Fruit fly (Drosophila melanogaster) whole organism, adult: ENCODE results near the gene CG17292.

Source experiments
- CG11617 ChIP-seq: fragments of 200-800 bp; sonication (Bioruptor generic); optimal IDR thresholded peaks from 2 replicates; lab custom pipeline; 2017; ENCODE audit warnings: mild to moderate bottlenecking, missing biosample characterization, missing genetic modification reagents, missing genetic modification characterization
- CG12768 ChIP-seq: fragments of 200-800 bp; sonication (Bioruptor generic); optimal IDR thresholded peaks from 2 replicates; lab custom pipeline; 2017; ENCODE audit warnings: missing biosample characterization, missing genetic modification characterization, mild to moderate bottlenecking, moderate library complexity, missing genetic modification reagents
- CG14711 ChIP-seq: fragments of 200-800 bp; sonication (Bioruptor generic); optimal IDR thresholded peaks from 2 replicates; lab custom pipeline; 2018; ENCODE audit warnings: missing biosample characterization, mild to moderate bottlenecking, missing genetic modification characterization, moderate library complexity
- CG1620 ChIP-seq: fragments of 200-800 bp; sonication (Bioruptor generic); optimal IDR thresholded peaks from 2 replicates; lab custom pipeline; 2016; ENCODE audit warnings: missing biosample characterization, missing genetic modification characterization
- CG33017 ChIP-seq: fragments of 200-800 bp; sonication (Bioruptor generic); optimal IDR thresholded peaks from 2 replicates; lab custom pipeline; 2018; ENCODE audit warnings: missing biosample characterization, mild to moderate bottlenecking, missing genetic modification characterization, moderate library complexity
- CG5204 ChIP-seq: fragments of 200-800 bp; sonication (Bioruptor generic); optimal IDR thresholded peaks from 2 replicates; lab custom pipeline; 2016; ENCODE audit warnings: missing biosample characterization, missing genetic modification characterization
- CG7045 ChIP-seq: fragments of 200-800 bp; sonication (Bioruptor generic); optimal IDR thresholded peaks from 2 replicates; lab custom pipeline; 2017; ENCODE audit warnings: missing biosample characterization, mild to moderate bottlenecking, missing genetic modification characterization
- CG7101 ChIP-seq: fragments of 200-800 bp; sonication (Bioruptor generic); optimal IDR thresholded peaks from 2 replicates; lab custom pipeline; 2018; ENCODE audit warnings: missing biosample characterization, mild to moderate bottlenecking, missing genetic modification characterization, moderate library complexity
- Clk ChIP-seq: fragments of 200-800 bp; sonication (Bioruptor generic); optimal IDR thresholded peaks from 2 replicates; lab custom pipeline; 2017; ENCODE audit warnings: missing biosample characterization, missing genetic modification characterization
- Crg-1 ChIP-seq: fragments of 200-800 bp; sonication (Bioruptor generic); optimal IDR thresholded peaks from 2 replicates; lab custom pipeline; 2016; ENCODE audit warnings: missing biosample characterization, missing genetic modification characterization
- Hr96 ChIP-seq: fragments of 200-800 bp; sonication (Bioruptor generic); optimal IDR thresholded peaks from 2 replicates; lab custom pipeline; 2016; ENCODE audit warnings: missing biosample characterization, missing genetic modification characterization
- Mnt ChIP-seq: fragments of 200-800 bp; sonication (Bioruptor generic); optimal IDR thresholded peaks from 2 replicates; lab custom pipeline; 2016; ENCODE audit warnings: missing biosample characterization, mild to moderate bottlenecking, missing genetic modification characterization
- bab1 ChIP-seq: fragments of 200-800 bp; sonication (Bioruptor generic); optimal IDR thresholded peaks from 3 replicates; lab custom pipeline; 2019; ENCODE audit warnings: missing biosample characterization, mild to moderate bottlenecking, missing genetic modification characterization, moderate library complexity
- cic ChIP-seq: fragments of 200-800 bp; sonication (Bioruptor generic); optimal IDR thresholded peaks from 2 replicates; lab custom pipeline; 2017; ENCODE audit warnings: missing biosample characterization, mild to moderate bottlenecking, missing genetic modification characterization, moderate library complexity
- cnc ChIP-seq, 2 experiments: fragments of >200 bp; optimal IDR thresholded peaks; 2 replicates each; lab custom pipeline; 2017
- kay ChIP-seq: fragments of 200-800 bp; sonication (Bioruptor generic); peaks from one replicate; lab custom pipeline; 2016; ENCODE audit warnings: missing biosample characterization, missing genetic modification characterization, borderline replicate concordance
- ovo ChIP-seq: fragments of 200-800 bp; sonication (Bioruptor generic); optimal IDR thresholded peaks from 2 replicates; lab custom pipeline; 2016; ENCODE audit warnings: missing biosample characterization, missing genetic modification characterization
- pad ChIP-seq: fragments of 200-800 bp; sonication (Bioruptor generic); optimal IDR thresholded peaks from 3 replicates; lab custom pipeline; 2017; ENCODE audit warnings: missing biosample characterization, missing genetic modification characterization, mild to moderate bottlenecking, moderate library complexity, missing genetic modification reagents
- tj ChIP-seq: fragments of 200-800 bp; sonication (Bioruptor generic); optimal IDR thresholded peaks from 3 replicates; lab custom pipeline; 2017; ENCODE audit warnings: missing biosample characterization, mild to moderate bottlenecking, missing genetic modification characterization, moderate library complexity
- toe ChIP-seq: fragments of 200-800 bp; sonication (Bioruptor generic); optimal IDR thresholded peaks from 2 replicates; lab custom pipeline; 2016; ENCODE audit warnings: missing biosample characterization, missing genetic modification characterization

The CG17292 gene

DNA sequence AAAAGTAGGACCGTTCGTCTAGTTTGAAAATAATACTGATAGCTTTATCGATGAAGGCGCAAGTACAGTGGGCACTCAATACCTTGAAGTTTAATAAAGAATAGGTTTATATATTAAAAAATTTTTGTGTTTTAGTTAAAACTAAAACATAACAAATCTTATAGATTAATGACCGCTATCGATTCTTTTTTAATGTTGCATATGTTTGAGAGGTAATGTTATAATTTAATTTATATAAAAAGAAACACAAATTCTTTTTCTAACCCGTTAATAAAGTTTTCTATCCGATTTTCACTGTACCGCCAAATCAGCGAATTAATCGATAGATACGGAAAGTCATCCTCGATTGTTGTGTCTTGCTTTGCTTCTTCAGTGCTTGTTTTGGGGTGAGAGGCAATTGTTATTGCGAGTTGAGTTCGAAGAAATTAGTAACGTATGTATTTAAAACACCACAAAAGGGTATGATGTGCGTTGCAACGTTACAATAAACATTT lies 13.9 kb downstream of the CG17292 start, which contains the start of the genes Dad1 and CG13384:
Gene Dad1 (minus strand): TSS at position 30 of the 494 bp plus-strand sequence.
Gene CG13384 (plus strand): TSS at position 348 of the 494 bp plus-strand sequence.
- peak; percentile 94 for TF ChIP-seq CG5204 (GFP tag; lab: Kevin White, UChicago)
- peak; percentile 98 for TF ChIP-seq CG7101
- peak; percentile 83 for TF ChIP-seq pad (GFP tag; lab: Kevin White, UChicago)
- TF ChIP-seq bab1 (GFP tag; lab: Kevin White, UChicago), result peak; percentile 97
- peak; percentile 96 for TF ChIP-seq CG12768 (GFP tag; lab: Kevin White, UChicago)
- peak; percentile 96 for TF ChIP-seq CG11617
- TF ChIP-seq toe (GFP tag; lab: Kevin White, UChicago), result peak; percentile 89
- peak; percentile 79 for TF ChIP-seq Hr96 (GFP tag; lab: Kevin White, UChicago)
- peak; percentile 88 for TF ChIP-seq Crg-1 (GFP tag; lab: Kevin White, UChicago)
- TF ChIP-seq CG14711 (tag; lab: Kevin White, UChicago), result peak; percentile 92
- peak; percentile 94 for TF ChIP-seq CG7045 (GFP tag; lab: Kevin White, UChicago)
- peak; percentile 88 for TF ChIP-seq tj (GFP tag; lab: Kevin White, UChicago)
- TF ChIP-seq Clk (GFP tag; lab: Kevin White, UChicago), result peak; percentile 85
- peak; percentile 89 for TF ChIP-seq kay
- TF ChIP-seq CG33017 (tag; lab: Kevin White, UChicago), result peak; percentile 96
- TF ChIP-seq ovo (GFP tag; lab: Kevin White, UChicago), result peak; percentile 78
- peak; percentile 85 for TF ChIP-seq CG1620 (GFP tag; lab: Kevin White, UChicago)
- peak; percentile 72 for TF ChIP-seq Mnt
- TF ChIP-seq cnc (optimal IDR thresholded peaks at IDR 0.05; lab: Kevin White, UChicago), result no peak
- TF ChIP-seq cic (GFP tag; lab: Kevin White, UChicago), result peak; percentile 81

- TF ChIP-seq Clk (GFP tag; lab: Kevin White, UChicago) (no peak), CG5204 (GFP tag; lab: Kevin White, UChicago) (no peak), CG14711 (tag; lab: Kevin White, UChicago) (peak; percentile 6), pad (GFP tag; lab: Kevin White, UChicago) (no peak), CG33017 (tag; lab: Kevin White, UChicago) (no peak), Mnt (no peak), cnc (optimal IDR thresholded peaks at IDR 0.05; lab: Kevin White, UChicago) (no peak), bab1 (GFP tag; lab: Kevin White, UChicago) (no peak), Hr96 (GFP tag; lab: Kevin White, UChicago) (no peak), CG12768 (GFP tag; lab: Kevin White, UChicago) (no peak), CG7045 (GFP tag; lab: Kevin White, UChicago) (peak; percentile 62), ovo (GFP tag; lab: Kevin White, UChicago) (no peak), CG1620 (GFP tag; lab: Kevin White, UChicago) (no peak), tj (GFP tag; lab: Kevin White, UChicago) (no peak), toe (GFP tag; lab: Kevin White, UChicago) (no peak), kay (peak; percentile 92), Crg-1 (GFP tag; lab: Kevin White, UChicago) (no peak), CG11617 (no peak), CG7101 (peak; percentile 12), cic (GFP tag; lab: Kevin White, UChicago) (peak; percentile 2)
These were observed 14.8 kb downstream of the CG17292 start for dm6 chr2L:8384985-8385519.

DNA sequence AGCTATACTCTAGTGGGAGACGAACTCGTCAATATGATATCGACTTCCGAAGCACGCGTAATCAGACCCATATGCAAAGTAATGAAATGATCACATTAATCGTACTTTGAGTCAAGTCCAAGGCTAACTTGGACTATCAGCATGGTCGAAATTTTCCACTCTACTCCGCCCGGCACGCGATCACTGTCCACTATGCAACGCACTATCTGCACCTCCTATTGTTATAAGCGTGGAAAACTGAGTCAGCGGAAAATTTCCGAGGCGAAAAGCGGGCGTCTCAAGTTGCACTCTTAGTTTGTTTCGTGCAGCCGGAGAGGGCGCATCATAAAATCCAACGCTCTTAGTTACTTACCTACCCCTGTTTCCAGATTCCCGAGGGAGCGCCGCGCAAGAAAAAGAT lies 15.6 kb downstream of the CG17292 start:
- TF ChIP-seq tj (GFP tag; lab: Kevin White, UChicago) (peak; percentile 91), CG11617 (no peak)

dm6 chr2L:8389231-8389630 lies 19.0 kb downstream of the CG17292 start, which contains the start of gene CG42819:
Gene CG42819, minus strand, starts transcription at chr2L:8389331.
- TF ChIP-seq tj (GFP tag; lab: Kevin White, UChicago), result no peak

dm6 chr2L:8392298-8392697 lies 22.0 kb downstream of the CG17292 start, which contains the start of gene CG42820:
Gene CG42820, minus strand, starts transcription at chr2L:8392398.
- TF ChIP-seq Clk (GFP tag; lab: Kevin White, UChicago) (no peak), pad (GFP tag; lab: Kevin White, UChicago) (no peak), CG11617 (no peak), cic (GFP tag; lab: Kevin White, UChicago) (no peak), ovo (GFP tag; lab: Kevin White, UChicago) (no peak), toe (GFP tag; lab: Kevin White, UChicago) (no peak), Mnt (no peak), tj (GFP tag; lab: Kevin White, UChicago) (no peak), CG12768 (GFP tag; lab: Kevin White, UChicago) (no peak), kay (no peak), CG33017 (tag; lab: Kevin White, UChicago) (no peak), bab1 (GFP tag; lab: Kevin White, UChicago) (no peak), cnc (optimal IDR thresholded peaks at IDR 0.05; lab: Kevin White, UChicago) (no peak)

dm6 chr2L:8393122-8393521 lies 22.9 kb downstream of the CG17292 start, which contains the start of gene Acp29AB:
Gene Acp29AB, minus strand, starts transcription at chr2L:8393222.
- TF ChIP-seq ovo (GFP tag; lab: Kevin White, UChicago) (no peak), kay (peak; percentile 62)
